Worm (Caenorhabditis elegans): Measurements from ENCODE around the gene C48D1.9.

DNA sequence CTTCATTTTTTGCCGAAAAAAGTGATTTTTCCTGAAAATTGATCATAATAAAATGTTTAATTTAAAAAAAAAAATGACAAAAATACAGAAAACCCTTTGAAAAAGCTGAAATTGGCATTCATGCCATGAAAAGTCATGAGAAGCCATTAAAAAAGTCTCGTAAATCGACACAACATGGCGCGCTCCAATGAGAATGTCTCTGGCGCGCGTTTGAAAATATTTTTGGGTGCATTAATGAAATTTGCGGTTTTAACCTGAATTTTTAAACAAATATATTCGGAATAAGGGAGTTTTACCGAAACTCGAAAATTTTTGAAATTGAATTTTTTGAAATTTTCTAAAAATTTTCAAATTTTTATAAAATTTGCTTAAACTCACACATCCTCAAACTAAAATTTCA, 38.3 kb upstream of the C48D1.9 start:
- no peak for TF ChIP-seq cog-1 (tag; optimal IDR thresholded peaks at IDR 0.05)
- no peak for TF ChIP-seq tab-1 (GFP tag; IDR thresholded peaks at IDR 0.05)
- no peak for TF ChIP-seq flt-1 (GFP tag; IDR thresholded peaks at IDR 0.05)
- no peak for TF ChIP-seq med-1 (GFP tag; optimal IDR thresholded peaks at IDR 0.05; ENCODE audit: insufficient read depth)
- no peak for TF ChIP-seq ztf-29 (GFP tag; IDR thresholded peaks at IDR 0.05)
- TF ChIP-seq ref-1 (GFP tag; conservative IDR thresholded peaks at IDR 0.05): no peak
- TF ChIP-seq klf-2 (GFP tag; conservative IDR thresholded peaks at IDR 0.05): no peak
- no peak for TF ChIP-seq ztf-23 (GFP tag; IDR thresholded peaks at IDR 0.05)

Data from whole organism, midembryonic.